Worm (Caenorhabditis elegans): ENCODE measurements around the gene srsx-24.

The srsx-24 gene

ce11 chrV:7416569-7416968 is 37.3 kb upstream of the srsx-24 start:
- peak; percentile 20 for TF ChIP-seq nhr-43 (tag; optimal IDR thresholded peaks at IDR 0.05; ENCODE audit: poor library complexity, severe bottlenecking)
- peak; percentile 57 for TF ChIP-seq ama-1 (optimal IDR thresholded peaks at IDR 0.05)
- TF ChIP-seq nfya-1 (tag; optimal IDR thresholded peaks at IDR 0.05; ENCODE audit: insufficient read depth): no peak
- TF ChIP-seq jun-1 (tag; optimal IDR thresholded peaks at IDR 0.05): no peak
- peak; percentile 7 for TF ChIP-seq nhr-23 (tag; optimal IDR thresholded peaks at IDR 0.05)

ce11 chrV:7415780-7416428 is 36.6 kb upstream of the srsx-24 start, which contains the start of gene F18E3.13:
TSS of gene F18E3.13 (plus strand) at chrV:7416164.
- TF ChIP-seq jun-1 (tag; optimal IDR thresholded peaks at IDR 0.05) (peak; percentile 37), ceh-16 (tag; optimal IDR thresholded peaks at IDR 0.05) (no peak), nhr-43 (tag; optimal IDR thresholded peaks at IDR 0.05; ENCODE audit: poor library complexity, severe bottlenecking) (peak; percentile 93), pqm-1 (tag; optimal IDR thresholded peaks at IDR 0.05) (no peak), ZK546.5 (tag; optimal IDR thresholded peaks at IDR 0.05) (no peak), tbx-2 (tag; optimal IDR thresholded peaks at IDR 0.05) (peak; percentile 34), unc-62 (GFP tag; optimal IDR thresholded peaks at IDR 0.05) (no peak), lsy-12 (tag; optimal IDR thresholded peaks at IDR 0.05) (peak; percentile 7), egl-5 (tag; optimal IDR thresholded peaks at IDR 0.05) (no peak), nhr-25 (tag; optimal IDR thresholded peaks at IDR 0.05) (peak; percentile 92), ama-1 (optimal IDR thresholded peaks at IDR 0.05) (peak; percentile 93), zag-1 (tag; optimal IDR thresholded peaks at IDR 0.05) (no peak), egl-27 (tag; optimal IDR thresholded peaks at IDR 0.05) (peak; percentile 22), ztf-4 (tag; optimal IDR thresholded peaks at IDR 0.05) (no peak), elt-3 (tag; optimal IDR thresholded peaks at IDR 0.05) (peak; percentile 33 to 44 (median 38)), nhr-23 (tag; optimal IDR thresholded peaks at IDR 0.05) (peak; percentile 85)

- TF ChIP-seq ama-1 (optimal IDR thresholded peaks at IDR 0.05): peak; percentile 83
- TF ChIP-seq ceh-28 (tag; optimal IDR thresholded peaks at IDR 0.05): no peak
These were observed 35.6 kb upstream of the srsx-24 start, which contains the start of gene F18E3.12 for ce11 chrV:7414909-7415308. TSS of gene F18E3.12 (plus strand) at chrV:7414985.

- TF ChIP-seq lsy-12 (tag; optimal IDR thresholded peaks at IDR 0.05): no peak
- TF ChIP-seq ceh-28 (tag; optimal IDR thresholded peaks at IDR 0.05): no peak
- no peak for TF ChIP-seq ceh-82 (tag; optimal IDR thresholded peaks at IDR 0.05)
- TF ChIP-seq nhr-43 (tag; optimal IDR thresholded peaks at IDR 0.05; ENCODE audit: poor library complexity, severe bottlenecking): peak; percentile 84
- TF ChIP-seq skn-1 (tag; optimal IDR thresholded peaks at IDR 0.05): peak; percentile 71
- TF ChIP-seq mdl-1 (tag; optimal IDR thresholded peaks at IDR 0.05): no peak
- TF ChIP-seq ZK546.5 (tag; optimal IDR thresholded peaks at IDR 0.05): no peak
- TF ChIP-seq nhr-67 (tag; optimal IDR thresholded peaks at IDR 0.05): no peak
- TF ChIP-seq snpc-4 (tag; optimal IDR thresholded peaks at IDR 0.05): no peak
- TF ChIP-seq sea-2 (GFP tag; optimal IDR thresholded peaks at IDR 0.05): no peak
- no peak for TF ChIP-seq nhr-11 (tag; optimal IDR thresholded peaks at IDR 0.05)
- no peak for TF ChIP-seq fkh-2 (tag; optimal IDR thresholded peaks at IDR 0.05)
- TF ChIP-seq unc-39 (tag; optimal IDR thresholded peaks at IDR 0.05): no peak
- no peak for TF ChIP-seq lin-15B (tag; optimal IDR thresholded peaks at IDR 0.05)
- TF ChIP-seq ama-1 (optimal IDR thresholded peaks at IDR 0.05): peak; percentile 84
- TF ChIP-seq nhr-23 (tag; optimal IDR thresholded peaks at IDR 0.05): peak; percentile 71
- no peak for TF ChIP-seq elt-1 (tag; optimal IDR thresholded peaks at IDR 0.05)
- TF ChIP-seq eor-1 (tag; optimal IDR thresholded peaks at IDR 0.05): no peak
- no peak for TF ChIP-seq mml-1 (tag; optimal IDR thresholded peaks at IDR 0.05)
- TF ChIP-seq pha-4 (tag; optimal IDR thresholded peaks at IDR 0.05): no peak
- TF ChIP-seq nhr-28 (tag; optimal IDR thresholded peaks at IDR 0.05): no peak
- no peak for TF ChIP-seq egl-5 (tag; optimal IDR thresholded peaks at IDR 0.05)
- peak; percentile 71 for TF ChIP-seq nhr-25 (tag; optimal IDR thresholded peaks at IDR 0.05)
- TF ChIP-seq jun-1 (tag; optimal IDR thresholded peaks at IDR 0.05): no peak
- TF ChIP-seq hmg-11 (tag; optimal IDR thresholded peaks at IDR 0.05): no peak
- TF ChIP-seq nhr-77 (tag; optimal IDR thresholded peaks at IDR 0.05): no peak
- TF ChIP-seq elt-3 (tag; optimal IDR thresholded peaks at IDR 0.05): peak in 1 of 3 experiments; percentile 23
- TF ChIP-seq aly-2 (tag; optimal IDR thresholded peaks at IDR 0.05): no peak
- no peak for TF ChIP-seq daf-12 (tag; optimal IDR thresholded peaks at IDR 0.05)
- no peak for TF ChIP-seq elt-2 (tag; optimal IDR thresholded peaks at IDR 0.05)
- no peak for TF ChIP-seq nfya-1 (tag; optimal IDR thresholded peaks at IDR 0.05; ENCODE audit: insufficient read depth)
These were observed 34.0 kb upstream of the srsx-24 start, which contains the start of gene F18E3.11 for ce11 chrV:7413107-7413774. TSS of gene F18E3.11 (plus strand) at chrV:7413482.

All from whole organism, L3 larva.